Fruit fly (Drosophila melanogaster): ENCODE measurements around the gene emb.
A peak's percentile ranks its signal among the peaks of the same experiment; 100 is the strongest.

emb gene

DNA sequence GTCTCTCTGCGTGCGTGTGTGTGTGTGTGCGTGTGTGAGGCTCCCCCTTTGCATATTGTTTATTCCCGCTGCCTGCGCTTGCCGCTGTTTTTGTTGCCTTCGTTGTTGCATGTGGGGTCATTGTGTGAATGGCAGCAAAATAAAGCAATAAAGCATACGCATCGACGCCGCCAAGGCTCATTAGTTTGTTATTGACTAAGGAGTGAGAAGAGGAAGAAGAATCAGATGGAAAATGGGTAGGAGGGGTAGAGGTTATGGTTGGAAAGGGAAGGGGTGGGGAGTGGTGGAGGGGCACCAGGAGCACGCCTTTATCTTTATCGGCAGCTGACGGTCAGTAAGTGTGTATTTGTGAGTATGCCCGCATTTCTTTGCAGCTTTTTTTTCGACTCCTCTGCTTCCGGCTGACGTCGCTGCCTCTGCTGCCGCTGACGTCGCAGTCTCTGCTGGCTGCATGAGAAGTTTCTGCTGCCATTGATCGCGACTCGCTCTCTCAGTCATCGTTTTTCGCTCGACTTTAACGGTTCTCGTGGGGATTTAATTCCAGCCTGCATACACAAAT lies 16.1 kb downstream of the emb start (continued):
- TF ChIP-seq insv (GFP tag; optimal IDR thresholded peaks at IDR 0.05): no peak
- TF ChIP-seq CG3407 (GFP tag; optimal IDR thresholded peaks at IDR 0.05): no peak
- no peak for TF ChIP-seq CG3163 (GFP tag; optimal IDR thresholded peaks at IDR 0.05)
- no peak for TF ChIP-seq rib (GFP tag; IDR thresholded peaks at IDR 0.05)
- no peak for TF ChIP-seq CG32767 (GFP tag; IDR thresholded peaks at IDR 0.05)
- TF ChIP-seq CG6791 (GFP tag; IDR thresholded peaks at IDR 0.05; ENCODE audit: partially characterized antibody): no peak
- TF ChIP-seq trh (GFP tag; optimal IDR thresholded peaks at IDR 0.05): no peak
- TF ChIP-seq CG12155 (GFP tag; optimal IDR thresholded peaks at IDR 0.05): no peak
- TF ChIP-seq CG1024 (GFP tag; IDR thresholded peaks at IDR 0.05): no peak
- TF ChIP-seq B-H2 (GFP tag; optimal IDR thresholded peaks at IDR 0.05): no peak
- TF ChIP-seq Atf6 (GFP tag; IDR thresholded peaks at IDR 0.05): no peak
- TF ChIP-seq nmo (GFP tag; optimal IDR thresholded peaks at IDR 0.05): no peak
- no peak for TF ChIP-seq oc (tag; optimal IDR thresholded peaks at IDR 0.05)
- no peak for TF ChIP-seq dimm (GFP tag; IDR thresholded peaks at IDR 0.05)
- TF ChIP-seq gcm (GFP tag; optimal IDR thresholded peaks at IDR 0.05): peak; percentile 84
- no peak for TF ChIP-seq gsb (GFP tag; IDR thresholded peaks at IDR 0.05)
- no peak for TF ChIP-seq dm (GFP tag; optimal IDR thresholded peaks at IDR 0.05)
- TF ChIP-seq CG10209 (GFP tag; optimal IDR thresholded peaks at IDR 0.05): no peak
- TF ChIP-seq gcm2 (GFP tag; optimal IDR thresholded peaks at IDR 0.05): no peak
- TF ChIP-seq CG6683 (GFP tag; optimal IDR thresholded peaks at IDR 0.05): no peak
- TF ChIP-seq CG8388 (GFP tag; optimal IDR thresholded peaks at IDR 0.05): no peak
- TF ChIP-seq CG6175 (GFP tag; IDR thresholded peaks at IDR 0.05): no peak
- TF ChIP-seq H15 (GFP tag; IDR thresholded peaks at IDR 0.05): no peak
- TF ChIP-seq nom (GFP tag; optimal IDR thresholded peaks at IDR 0.05): peak; percentile 68
- TF ChIP-seq odd (GFP tag; optimal IDR thresholded peaks at IDR 0.05): peak; percentile 36
- TF ChIP-seq zfh2 (GFP tag; optimal IDR thresholded peaks at IDR 0.05): no peak
- no peak for TF ChIP-seq CG9932 (GFP tag; IDR thresholded peaks at IDR 0.05)
- no peak for TF ChIP-seq wor (GFP tag; IDR thresholded peaks at IDR 0.05)
- TF ChIP-seq Kr (GFP tag; optimal IDR thresholded peaks at IDR 0.05): peak; percentile 52
- no peak for TF ChIP-seq CG2129 (GFP tag; IDR thresholded peaks at IDR 0.05; ENCODE audit: partially characterized antibody)
- no peak for TF ChIP-seq CG6272 (GFP tag; IDR thresholded peaks at IDR 0.05)
- TF ChIP-seq HmgZ (tag; optimal IDR thresholded peaks at IDR 0.05): no peak
- TF ChIP-seq cad (GFP tag; optimal IDR thresholded peaks at IDR 0.05): no peak
- no peak for TF ChIP-seq CG14710 (tag; optimal IDR thresholded peaks at IDR 0.05)
- peak; percentile 49 for TF ChIP-seq twi (tag; optimal IDR thresholded peaks at IDR 0.05)
- no peak for TF ChIP-seq CG1602 (GFP tag; optimal IDR thresholded peaks at IDR 0.05)
- TF ChIP-seq CG4360 (GFP tag; IDR thresholded peaks at IDR 0.05): peak; percentile 69
- TF ChIP-seq Med (GFP tag): peak; percentile 1
- no peak for TF ChIP-seq Gsc (GFP tag; IDR thresholded peaks at IDR 0.05)
- TF ChIP-seq CG17359 (tag; optimal IDR thresholded peaks at IDR 0.05): no peak
- TF ChIP-seq CG4854 (GFP tag; optimal IDR thresholded peaks at IDR 0.05): no peak
- no peak for TF ChIP-seq Nf-YA (GFP tag; IDR thresholded peaks at IDR 0.05)
- TF ChIP-seq btn (GFP tag; optimal IDR thresholded peaks at IDR 0.05): no peak
- TF ChIP-seq CG11504 (tag; optimal IDR thresholded peaks at IDR 0.05): no peak
- 0 out of 2 replicates have a peak, but pooled peaks have one; percentile 39 for TF ChIP-seq nerfin-2 (GFP tag; IDR thresholded peaks at IDR 0.05; ENCODE audit: partially characterized antibody)
- no peak for TF ChIP-seq CG16863 (GFP tag; optimal IDR thresholded peaks at IDR 0.05)
- TF ChIP-seq zen (tag; optimal IDR thresholded peaks at IDR 0.05): no peak
- no peak for TF ChIP-seq CG15269 (tag; optimal IDR thresholded peaks at IDR 0.05)
- peak; percentile 81 for TF ChIP-seq crol (GFP tag; IDR thresholded peaks at IDR 0.05)
- TF ChIP-seq Tbp (GFP tag; optimal IDR thresholded peaks at IDR 0.05): no peak
- TF ChIP-seq jumu (GFP tag; optimal IDR thresholded peaks at IDR 0.05): no peak
- TF ChIP-seq Dref (GFP tag; IDR thresholded peaks at IDR 0.05): no peak
